Fruit fly (Drosophila melanogaster) S2 (cell line): ENCODE measurements around the gene Mur29B.

Source experiments
- CG8478 ChIP-seq: fragments of >200 bp; optimal IDR thresholded peaks from 2 replicates; lab custom pipeline; 2018
- CTCF ChIP-seq, 2 experiments: fragments of >200 bp; optimal IDR thresholded peaks; 2 replicates each; lab custom pipeline; 2018

Gene Mur29B

dm6 chr2L:8365701-8366643 lies 14.0 kb downstream of the Mur29B start, which contains the start of gene Pp2A-29B:
TSS of gene Pp2A-29B (plus strand) at chr2L:8366038.
- no peak for TF ChIP-seq CG8478 (lab: Kevin White, UChicago)
- no peak for TF ChIP-seq CTCF (optimal IDR thresholded peaks at IDR 0.05; lab: Kevin White, UChicago)

dm6 chr2L:8370364-8371326 lies 18.7 kb downstream of the Mur29B start, which contains the start of gene CG17292:
TSS of gene CG17292 (plus strand) at chr2L:8370454.
- no peak for TF ChIP-seq CTCF (optimal IDR thresholded peaks at IDR 0.05; lab: Kevin White, UChicago)
- TF ChIP-seq CG8478 (lab: Kevin White, UChicago), result no peak

- TF ChIP-seq CG8478 (lab: Kevin White, UChicago) (no peak), CTCF (optimal IDR thresholded peaks at IDR 0.05; lab: Kevin White, UChicago) (no peak)
These were observed 19.5 kb downstream of the Mur29B start for dm6 chr2L:8371354-8371937.

dm6 chr2L:8372248-8372647 lies 20.3 kb downstream of the Mur29B start:
- no peak for TF ChIP-seq CTCF (optimal IDR thresholded peaks at IDR 0.05; lab: Kevin White, UChicago)
- no peak for TF ChIP-seq CG8478 (lab: Kevin White, UChicago)

- no peak for TF ChIP-seq CG8478 (lab: Kevin White, UChicago)
- TF ChIP-seq CTCF (optimal IDR thresholded peaks at IDR 0.05; lab: Kevin White, UChicago), result no peak
These were observed 22.2 kb downstream of the Mur29B start, which contains the start of gene Wdr82 for dm6 chr2L:8374235-8374634. TSS of gene Wdr82 (plus strand) at chr2L:8374461.

- no peak for TF ChIP-seq CTCF (optimal IDR thresholded peaks at IDR 0.05; lab: Kevin White, UChicago)
- no peak for TF ChIP-seq CG8478 (lab: Kevin White, UChicago)
These were observed 24.7 kb downstream of the Mur29B start, which contains the start of the genes CG13390 and CG17294 for dm6 chr2L:8376717-8377116. TSS of gene CG13390 (minus strand) at chr2L:8376797. TSS of gene CG17294 (plus strand) at chr2L:8377035.

dm6 chr2L:8381508-8382036 lies 29.6 kb downstream of the Mur29B start, which contains the start of gene AlaRS:
TSS of gene AlaRS (minus strand) at chr2L:8381764.
- no peak for TF ChIP-seq CTCF (optimal IDR thresholded peaks at IDR 0.05; lab: Kevin White, UChicago)
- TF ChIP-seq CG8478 (lab: Kevin White, UChicago), result no peak

- TF ChIP-seq CG8478 (lab: Kevin White, UChicago) (no peak), CTCF (optimal IDR thresholded peaks at IDR 0.05; lab: Kevin White, UChicago) (no peak)
These were observed 30.7 kb downstream of the Mur29B start, which contains the start of the genes CG13392 and Rcd4 for dm6 chr2L:8382646-8383045. TSS of gene CG13392 (minus strand) at chr2L:8382807. TSS of gene Rcd4 (plus strand) at chr2L:8382861.

- TF ChIP-seq CTCF (optimal IDR thresholded peaks at IDR 0.05; lab: Kevin White, UChicago), result no peak
- TF ChIP-seq CG8478 (lab: Kevin White, UChicago), result no peak
These were observed 32.2 kb downstream of the Mur29B start, which contains the start of the genes Dad1 and CG13384 for dm6 chr2L:8384108-8384601. TSS of gene Dad1 (minus strand) at chr2L:8384137. TSS of gene CG13384 (plus strand) at chr2L:8384455.

- TF ChIP-seq CG8478 (lab: Kevin White, UChicago) (no peak), CTCF (optimal IDR thresholded peaks at IDR 0.05; lab: Kevin White, UChicago) (no peak)
These were observed 33.1 kb downstream of the Mur29B start for dm6 chr2L:8384985-8385519.

- TF ChIP-seq CTCF (optimal IDR thresholded peaks at IDR 0.05; lab: Kevin White, UChicago) (no peak), CG8478 (lab: Kevin White, UChicago) (no peak)
These were observed 33.9 kb downstream of the Mur29B start for dm6 chr2L:8385849-8386248.

dm6 chr2L:8389231-8389630 lies 37.2 kb downstream of the Mur29B start, which contains the start of gene CG42819:
TSS of gene CG42819 (minus strand) at chr2L:8389331.
- TF ChIP-seq CTCF (optimal IDR thresholded peaks at IDR 0.05; lab: Kevin White, UChicago) (no peak), CG8478 (lab: Kevin White, UChicago) (no peak)

- TF ChIP-seq CTCF (optimal IDR thresholded peaks at IDR 0.05; lab: Kevin White, UChicago) (no peak), CG8478 (lab: Kevin White, UChicago) (no peak)
These were observed 40.3 kb downstream of the Mur29B start, which contains the start of gene CG42820 for dm6 chr2L:8392298-8392697. TSS of gene CG42820 (minus strand) at chr2L:8392398.
